Worm (Caenorhabditis elegans) whole organism, L4 larva: ENCODE results near the gene C16C8.8.
A peak's percentile ranks its signal among the peaks of the same experiment; 100 is the strongest.

Experiments used
- D1046.2 ChIP-seq: fragments of 200-800 bp; sonication (Bioruptor generic); IDR thresholded peaks from 2 replicates; pipeline ENCODE4 v1.3.6; 2022; ENCODE audit warnings: missing genetic modification characterization, missing compliant biosample characterization
- F26F4.8 ChIP-seq: fragments of 200-800 bp; sonication (Bioruptor generic); conservative IDR thresholded peaks from 2 replicates; pipeline ENCODE4 v1.3.6; 2022; ENCODE audit warnings: missing genetic modification characterization, missing compliant biosample characterization
- F37D6.2 ChIP-seq: sonication (generic microtip); optimal IDR thresholded peaks from 2 replicates; lab custom pipeline; 2016; ENCODE audit warnings: mild to moderate bottlenecking, missing genetic modification characterization, missing compliant biosample characterization
- F49E8.2 ChIP-seq: sonication (generic microtip); optimal IDR thresholded peaks from 2 replicates; lab custom pipeline; 2016; ENCODE audit warnings: missing compliant biosample characterization, mild to moderate bottlenecking, missing genetic modification characterization, borderline replicate concordance
- Y48G9A.11 ChIP-seq: fragments of 200-800 bp; sonication (Bioruptor generic); IDR thresholded peaks from 2 replicates; pipeline ENCODE4 v1.3.6; 2022; ENCODE audit warnings: missing genetic modification reagents, missing genetic modification characterization, missing compliant biosample characterization
- Y5F2A.4 ChIP-seq: fragments of 200-800 bp; sonication (Bioruptor generic); optimal IDR thresholded peaks from 2 replicates; lab custom pipeline; 2018; ENCODE audit warnings: mild to moderate bottlenecking, missing genetic modification characterization, missing compliant biosample characterization
- ceh-28 ChIP-seq: fragments of 150-350 bp; optimal IDR thresholded peaks from 2 replicates; lab custom pipeline; 2014; ENCODE audit warnings: missing biosample characterization, missing genetic modification reagents, missing genetic modification characterization
- ceh-44 ChIP-seq: fragments of 200-800 bp; sonication (Bioruptor generic); IDR thresholded peaks from 2 replicates; pipeline ENCODE4 v1.3.6; 2022; ENCODE audit warnings: missing genetic modification reagents, missing genetic modification characterization, missing compliant biosample characterization
- ctbp-1 ChIP-seq: fragments of 200-800 bp; sonication (Bioruptor generic); IDR thresholded peaks from 2 replicates; pipeline ENCODE4 v1.3.6; 2022; ENCODE audit warnings: missing genetic modification reagents, missing genetic modification characterization, missing compliant biosample characterization
- dmd-8 ChIP-seq: fragments of 200-800 bp; sonication (Bioruptor generic); IDR thresholded peaks from 2 replicates; pipeline ENCODE4 v1.3.6; 2022; ENCODE audit warnings: missing genetic modification characterization, missing compliant biosample characterization
- dmd-9 ChIP-seq: fragments of 200-800 bp; sonication (Bioruptor generic); IDR thresholded peaks from 2 replicates; pipeline ENCODE4 v1.3.6; 2022; ENCODE audit warnings: missing genetic modification reagents, missing genetic modification characterization, missing compliant biosample characterization
- dpl-1 ChIP-seq: fragments of 150-350 bp; optimal IDR thresholded peaks from 2 replicates; lab custom pipeline; 2014; ENCODE audit warnings: missing biosample characterization, missing genetic modification reagents, missing genetic modification characterization
- dve-1 ChIP-seq: sonication (generic microtip); optimal IDR thresholded peaks from 2 replicates; lab custom pipeline; 2017; ENCODE audit warnings: antibody characterized with exemption, mild to moderate bottlenecking, missing genetic modification characterization, missing compliant biosample characterization; ENCODE audit not compliant: insufficient read depth
- egl-43 ChIP-seq: fragments of 200-800 bp; sonication (Bioruptor generic); IDR thresholded peaks from 2 replicates; pipeline ENCODE4 v1.3.6; 2022; ENCODE audit warnings: missing genetic modification reagents, missing genetic modification characterization, missing compliant biosample characterization
- gei-8 ChIP-seq: fragments of 200-800 bp; sonication (Bioruptor generic); optimal IDR thresholded peaks from 2 replicates; lab custom pipeline; 2018; ENCODE audit warnings: mild to moderate bottlenecking, missing genetic modification characterization, missing compliant biosample characterization
- hif-1 ChIP-seq, 2 experiments: sonication (generic microtip); optimal IDR thresholded peaks; 2 replicates each; lab custom pipeline; 2016 to 2017; ENCODE audit warnings: missing compliant biosample characterization in 2 of 2, missing genetic modification characterization in 2 of 2, missing genetic modification reagents in 2 of 2, missing genotype in 2 of 2, mild to moderate bottlenecking in 1 of 2
- hlh-11 ChIP-seq: fragments of 200-800 bp; sonication (Bioruptor generic); optimal IDR thresholded peaks from 2 replicates; lab custom pipeline; 2018; ENCODE audit warnings: mild to moderate bottlenecking, missing genetic modification characterization, missing compliant biosample characterization
- hlh-30 ChIP-seq: sonication (generic microtip); optimal IDR thresholded peaks from 2 replicates; lab custom pipeline; 2017; ENCODE audit warnings: antibody characterized with exemption, mild to moderate bottlenecking, missing genetic modification characterization, missing compliant biosample characterization; ENCODE audit not compliant: insufficient read depth
- hmg-1.1 ChIP-seq: fragments of 200-800 bp; sonication (Bioruptor generic); IDR thresholded peaks from 2 replicates; pipeline ENCODE4 v1.3.6; 2022; ENCODE audit warnings: missing genetic modification reagents, missing genetic modification characterization, missing compliant biosample characterization
- lim-7 ChIP-seq: fragments of 200-800 bp; sonication (Bioruptor generic); IDR thresholded peaks from 2 replicates; pipeline ENCODE4 v1.3.6; 2022; ENCODE audit warnings: missing genetic modification characterization, missing compliant biosample characterization
- lin-1 ChIP-seq: fragments of 200-800 bp; sonication (Bioruptor generic); IDR thresholded peaks from 2 replicates; pipeline ENCODE4 v1.3.6; 2022; ENCODE audit warnings: missing genetic modification reagents, missing genetic modification characterization, missing compliant biosample characterization
- lin-13 ChIP-seq: fragments of 150-350 bp; optimal IDR thresholded peaks from 2 replicates; lab custom pipeline; 2014; ENCODE audit warnings: missing biosample characterization, missing genetic modification reagents, missing genetic modification characterization
- lin-15B ChIP-seq: fragments of 150-350 bp; sonication (generic microtip); optimal IDR thresholded peaks from 3 replicates; lab custom pipeline; 2014; ENCODE audit warnings: missing biosample characterization, missing genetic modification characterization
- lin-38 ChIP-seq: fragments of 200-800 bp; sonication (Bioruptor generic); IDR thresholded peaks from 2 replicates; pipeline ENCODE4 v1.3.6; 2022; ENCODE audit warnings: missing genetic modification reagents, missing genetic modification characterization, missing compliant biosample characterization
- lin-39 ChIP-seq: fragments of 150-350 bp; optimal IDR thresholded peaks from 2 replicates; lab custom pipeline; 2014; ENCODE audit warnings: missing biosample characterization, missing genetic modification reagents, missing genetic modification characterization
- lir-3 ChIP-seq: sonication (generic microtip); optimal IDR thresholded peaks from 2 replicates; lab custom pipeline; 2016; ENCODE audit warnings: mild to moderate bottlenecking, missing genetic modification characterization, missing compliant biosample characterization
- lsy-2 ChIP-seq, 2 experiments: fragments of 150-350 bp in 1 of 2; sonication (generic microtip) in 1 of 2; optimal IDR thresholded peaks; 2 replicates each; lab custom pipeline; 2014 to 2017; ENCODE audit warnings: missing biosample characterization in 2 of 2, missing genetic modification characterization in 2 of 2
- madf-5 ChIP-seq, 2 experiments: fragments of 200-800 bp; sonication (Bioruptor generic); IDR thresholded peaks; 2 replicates each; pipeline ENCODE4 v1.3.6; 2022; ENCODE audit warnings: missing compliant biosample characterization in 2 of 2, missing genetic modification characterization in 2 of 2
- mdt-29 ChIP-seq: fragments of 200-800 bp; sonication (Bioruptor generic); IDR thresholded peaks from 2 replicates; pipeline ENCODE4 v1.3.6; 2022; ENCODE audit warnings: missing genetic modification reagents, missing genetic modification characterization, missing compliant biosample characterization
- mep-1 ChIP-seq: fragments of 150-350 bp; sonication (generic microtip); optimal IDR thresholded peaks from 3 replicates; lab custom pipeline; 2014; ENCODE audit warnings: missing biosample characterization, missing genetic modification characterization
- mes-2 ChIP-seq: sonication (generic microtip); optimal IDR thresholded peaks from 2 replicates; lab custom pipeline; 2016; ENCODE audit warnings: missing genotype, mild to moderate bottlenecking, missing genetic modification characterization, missing compliant biosample characterization; ENCODE audit not compliant: poor library complexity, severe bottlenecking
- nhr-102 ChIP-seq: sonication (generic microtip); optimal IDR thresholded peaks from 2 replicates; lab custom pipeline; 2016; ENCODE audit warnings: mild to moderate bottlenecking, missing genetic modification characterization, moderate library complexity, missing compliant biosample characterization
- nhr-111 ChIP-seq: fragments of 200-800 bp; sonication (Bioruptor generic); optimal IDR thresholded peaks from 2 replicates; lab custom pipeline; 2018; ENCODE audit warnings: mild to moderate bottlenecking, missing genetic modification characterization, missing compliant biosample characterization
- nhr-25 ChIP-seq: sonication (generic microtip); optimal IDR thresholded peaks from 2 replicates; lab custom pipeline; 2017; ENCODE audit warnings: missing genetic modification characterization, mild to moderate bottlenecking, missing compliant biosample characterization, antibody characterized with exemption, moderate library complexity, borderline replicate concordance; ENCODE audit not compliant: insufficient read depth
- nhr-28 ChIP-seq: fragments of 150-350 bp; optimal IDR thresholded peaks from 2 replicates; lab custom pipeline; 2014; ENCODE audit warnings: missing biosample characterization, missing genetic modification characterization
- nhr-48 ChIP-seq: sonication (generic microtip); optimal IDR thresholded peaks from 2 replicates; lab custom pipeline; 2016; ENCODE audit warnings: mild to moderate bottlenecking, missing genetic modification characterization, missing compliant biosample characterization
- php-3 ChIP-seq: fragments of 200-800 bp; sonication (Bioruptor generic); IDR thresholded peaks from 2 replicates; pipeline ENCODE4 v1.3.6; 2022; ENCODE audit warnings: missing genetic modification reagents, missing genetic modification characterization, missing compliant biosample characterization
- pqm-1 ChIP-seq: sonication (generic microtip); optimal IDR thresholded peaks from 2 replicates; lab custom pipeline; 2017; ENCODE audit warnings: missing biosample characterization, missing genetic modification characterization
- rbr-2 ChIP-seq: sonication (generic microtip); optimal IDR thresholded peaks from 2 replicates; lab custom pipeline; 2016; ENCODE audit warnings: missing genotype, missing genetic modification characterization, missing compliant biosample characterization
- saeg-2 ChIP-seq: fragments of 200-800 bp; sonication (Bioruptor generic); IDR thresholded peaks from 2 replicates; pipeline ENCODE4 v1.3.6; 2022; ENCODE audit warnings: missing genetic modification reagents, missing genetic modification characterization, missing compliant biosample characterization
- sdz-12 ChIP-seq: fragments of 200-800 bp; sonication (Bioruptor generic); optimal IDR thresholded peaks from 2 replicates; lab custom pipeline; 2018; ENCODE audit warnings: mild to moderate bottlenecking, missing genetic modification characterization, missing compliant biosample characterization
- skn-1 ChIP-seq: fragments of 150-350 bp; optimal IDR thresholded peaks from 2 replicates; lab custom pipeline; 2014; ENCODE audit warnings: missing biosample characterization, missing genetic modification characterization
- unc-130 ChIP-seq: sonication (generic microtip); optimal IDR thresholded peaks from 2 replicates; lab custom pipeline; 2016; ENCODE audit warnings: missing genetic modification reagents, missing genetic modification characterization, missing compliant biosample characterization
- unc-62 ChIP-seq, 3 experiments: fragments of 150-350 bp in 1 of 3; sonication (generic microtip); optimal IDR thresholded peaks in 2 of 3; peaks in 1 of 3; 1 replicate in 1 of 3; 2 replicates in 2 of 3; lab custom pipeline; 2014 to 2017; ENCODE audit warnings: missing biosample characterization in 3 of 3, missing genetic modification characterization in 3 of 3, missing genetic modification reagents in 3 of 3, missing genotype in 1 of 3
- vab-7 ChIP-seq: fragments of 200-800 bp; sonication (Bioruptor generic); IDR thresholded peaks from 2 replicates; pipeline ENCODE4 v1.3.6; 2022; ENCODE audit warnings: missing genetic modification reagents, missing genetic modification characterization, missing compliant biosample characterization
- zag-1 ChIP-seq: fragments of 150-350 bp; optimal IDR thresholded peaks from 2 replicates; lab custom pipeline; 2014; ENCODE audit warnings: missing biosample characterization, missing genetic modification characterization
- zfp-2 ChIP-seq: sonication (generic microtip); optimal IDR thresholded peaks from 2 replicates; lab custom pipeline; 2016; ENCODE audit warnings: mild to moderate bottlenecking, missing genetic modification characterization, missing compliant biosample characterization
- zfp-3 ChIP-seq: fragments of 200-800 bp; sonication (Bioruptor generic); conservative IDR thresholded peaks from 2 replicates; pipeline ENCODE4 v1.3.6; 2022; ENCODE audit warnings: missing genetic modification reagents, missing genetic modification characterization, missing compliant biosample characterization
- zip-2 ChIP-seq: fragments of 150-350 bp; optimal IDR thresholded peaks from 2 replicates; lab custom pipeline; 2014; ENCODE audit warnings: missing biosample characterization, missing genetic modification characterization

Gene C16C8.8

ce11 chrII:3439244-3439698, 22.2 kb downstream of the C16C8.8 start:
- TF ChIP-seq hmg-1.1 (peak; percentile 75; the same call in 1 of the 2 replicates), gei-8 (GFP tag; lab: Kevin White, UChicago) (peak; percentile 91), rbr-2 (peak; percentile 48), nhr-25 (tag; lab: Kevin White, UChicago) (no peak), sdz-12 (peak; percentile 40), ctbp-1 (GFP tag; lab: Robert Waterston, UW) (peak; percentile 67), saeg-2 (GFP tag; lab: Robert Waterston, UW) (peak; percentile 53; the same call in 1 of the 2 replicates), nhr-48 (peak; percentile 4), zag-1 (tag; lab: Kevin White, UChicago) (no peak), nhr-111 (no peak), hif-1 (tag; optimal IDR thresholded peaks at IDR 0.05; lab: Kevin White, UChicago) (peak in 1 of 2 experiments; percentile 52), mdt-29 (GFP tag; lab: Robert Waterston, UW) (peak; percentile 86), dpl-1 (GFP tag; lab: Kevin White, UChicago) (no peak), zfp-2 (tag; lab: Kevin White, UChicago) (peak; percentile 6), dmd-9 (peak; percentile 78), lin-15B (tag; lab: Kevin White, UChicago) (no peak), pqm-1 (tag; lab: Kevin White, UChicago) (peak; percentile 67), F49E8.2 (tag; lab: Kevin White, UChicago) (peak; percentile 8), lir-3 (tag; lab: Kevin White, UChicago) (peak; percentile 48), zfp-3 (GFP tag; lab: Robert Waterston, UW) (peak; percentile 73; the same call in 1 of the 2 replicates), mep-1 (tag; lab: Kevin White, UChicago) (peak; percentile 56), lin-13 (GFP tag; lab: Kevin White, UChicago) (peak; percentile 58), skn-1 (tag; lab: Kevin White, UChicago) (no peak), ceh-44 (GFP tag; lab: Robert Waterston, UW) (peak; percentile 54; the same call in 1 of the 2 replicates), lsy-2 (tag; optimal IDR thresholded peaks at IDR 0.05; lab: Kevin White, UChicago) (peak in 1 of 2 experiments; percentile 63), lin-1 (0 out of 2 replicates have a peak, but pooled peaks have one; percentile 65), egl-43 (peak; percentile 87), zip-2 (no peak), F37D6.2 (tag; lab: Kevin White, UChicago) (no peak), dve-1 (peak; percentile 55), unc-62 (GFP tag; optimal IDR thresholded peaks at IDR 0.05 in 1 of 2; lab: Kevin White, UChicago) (no peak), unc-62 (tag; optimal IDR thresholded peaks at IDR 0.05; lab: Kevin White, UChicago) (no peak), madf-5 (GFP tag; IDR thresholded peaks at IDR 0.05; lab: Robert Waterston, UW) (peak; percentile 58 to 81; a peak in 2 of 4 replicates), F26F4.8 (peak; percentile 81), mes-2 (tag; lab: Kevin White, UChicago) (peak; percentile 37), D1046.2 (peak; percentile 77; the same call in 1 of the 2 replicates), nhr-102 (tag; lab: Kevin White, UChicago) (peak; percentile 50), hlh-30 (tag; lab: Kevin White, UChicago) (peak; percentile 30), ceh-28 (tag; lab: Kevin White, UChicago) (no peak), vab-7 (GFP tag; lab: Robert Waterston, UW) (peak; percentile 84), Y5F2A.4 (GFP tag; lab: Kevin White, UChicago) (peak; percentile 59), dmd-8 (GFP tag; lab: Robert Waterston, UW) (peak; percentile 91), php-3 (peak; percentile 77), nhr-28 (peak; percentile 68), Y48G9A.11 (peak; percentile 84), lin-39 (no peak), lin-38 (GFP tag; lab: Robert Waterston, UW) (peak; percentile 81), unc-130 (GFP tag; lab: Kevin White, UChicago) (peak; percentile 60), lim-7 (peak; percentile 72; the same call in 1 of the 2 replicates), hlh-11 (peak; percentile 81)
